2 worm cellular contexts compared by ENCODE assay signal in the genomic region with DNA sequence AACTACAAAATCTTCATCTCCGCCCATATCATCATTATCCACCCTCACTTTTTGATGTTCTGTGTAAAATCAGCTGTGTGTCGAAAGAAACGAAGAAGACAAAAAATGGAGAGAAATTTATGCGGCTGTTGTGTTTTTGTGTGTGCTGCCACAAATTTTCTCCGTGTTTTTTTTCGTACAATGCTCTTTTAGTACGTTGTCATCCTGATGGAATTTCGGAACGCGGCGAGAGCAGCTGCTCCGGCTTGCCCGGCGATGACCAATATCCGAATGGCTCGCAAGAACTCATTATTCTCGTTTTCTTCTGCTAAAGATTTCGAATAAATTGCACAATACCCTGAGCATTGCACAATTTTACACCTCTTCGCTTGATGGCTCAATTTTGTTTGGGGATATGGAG.
TF ChIP-seq lines count a peak whose summit lies in the region.

No protein-coding gene starts in this region.

TF ChIP-seq in whole organism, L4 larva, 104 proteins besides CTCF, POLR2A, EP300 and RAD21:
- TF ChIP-seq mes-2 (tag; optimal IDR thresholded peaks at IDR 0.05; lab: Kevin White, UChicago; ENCODE audit: poor library complexity, severe bottlenecking) (no peak), ZK337.2 (GFP tag; IDR thresholded peaks at IDR 0.05; lab: Robert Waterston, UW) (0 out of 2 replicates have a peak, but pooled peaks have one; percentile 28), dmd-8 (GFP tag; IDR thresholded peaks at IDR 0.05; lab: Robert Waterston, UW) (no peak), aha-1 (tag; lab: Kevin White, UChicago) (peak; percentile 76), lsy-2 (tag; optimal IDR thresholded peaks at IDR 0.05; lab: Kevin White, UChicago) (no peak), D1046.2 (GFP tag; IDR thresholded peaks at IDR 0.05; lab: Robert Waterston, UW) (no peak), nhr-28 (tag; optimal IDR thresholded peaks at IDR 0.05; lab: Kevin White, UChicago) (peak; percentile 41), hlh-11 (tag; optimal IDR thresholded peaks at IDR 0.05; lab: Kevin White, UChicago) (peak; percentile 6), F49E8.2 (tag; optimal IDR thresholded peaks at IDR 0.05; lab: Kevin White, UChicago; ENCODE audit: borderline replicate concordance) (no peak)
TF ChIP-seq in whole organism, L4 larva: peak in this region for 4.

TF ChIP-seq in whole organism, mixed stage, embryonic, 35 proteins besides CTCF, POLR2A, EP300 and RAD21:
- no peak for TF ChIP-seq nhr-12 (tag; optimal IDR thresholded peaks at IDR 0.05; lab: Kevin White, UChicago)
- TF ChIP-seq cnd-1 (tag; optimal IDR thresholded peaks at IDR 0.05; lab: Kevin White, UChicago): no peak
- no peak for TF ChIP-seq nhr-28 (tag; optimal IDR thresholded peaks at IDR 0.05; lab: Kevin White, UChicago)
- no peak for TF ChIP-seq ces-1 (GFP tag; optimal IDR thresholded peaks at IDR 0.05; lab: Kevin White, UChicago)
- no peak for TF ChIP-seq unc-39 (tag; optimal IDR thresholded peaks at IDR 0.05; lab: Kevin White, UChicago)
- TF ChIP-seq M03D4.4 (tag; optimal IDR thresholded peaks at IDR 0.05; lab: Kevin White, UChicago): no peak
- TF ChIP-seq nhr-237 (tag; optimal IDR thresholded peaks at IDR 0.05; lab: Kevin White, UChicago): no peak
- TF ChIP-seq bed-3 (GFP tag; optimal IDR thresholded peaks at IDR 0.05; lab: Kevin White, UChicago): no peak
- no peak for TF ChIP-seq snpc-4 (tag; optimal IDR thresholded peaks at IDR 0.05; lab: Kevin White, UChicago)
- TF ChIP-seq unc-62 (GFP tag; optimal IDR thresholded peaks at IDR 0.05; lab: Kevin White, UChicago): peak; percentile 18
- no peak for TF ChIP-seq tbx-8 (GFP tag; optimal IDR thresholded peaks at IDR 0.05; lab: Kevin White, UChicago)
- TF ChIP-seq elt-3 (tag; optimal IDR thresholded peaks at IDR 0.05; lab: Kevin White, UChicago): no peak
- no peak for TF ChIP-seq nhr-76 (tag; optimal IDR thresholded peaks at IDR 0.05; lab: Kevin White, UChicago)
- no peak for TF ChIP-seq sem-2 (GFP tag; optimal IDR thresholded peaks at IDR 0.05; lab: Kevin White, UChicago)
- TF ChIP-seq unc-120 (tag; optimal IDR thresholded peaks at IDR 0.05; lab: Kevin White, UChicago; ENCODE audit: poor library complexity, severe bottlenecking): peak; percentile 74
- no peak for TF ChIP-seq zip-8 (tag; optimal IDR thresholded peaks at IDR 0.05; lab: Kevin White, UChicago)
- TF ChIP-seq drap-1 (GFP tag; optimal IDR thresholded peaks at IDR 0.05; lab: Kevin White, UChicago): no peak
- TF ChIP-seq ztf-11 (tag; optimal IDR thresholded peaks at IDR 0.05; lab: Kevin White, UChicago): no peak
- no peak for TF ChIP-seq lin-32 (GFP tag; optimal IDR thresholded peaks at IDR 0.05; lab: Kevin White, UChicago)
- TF ChIP-seq hlh-1 (tag; optimal IDR thresholded peaks at IDR 0.05; lab: Kevin White, UChicago): peak; percentile 62
- no peak for TF ChIP-seq nhr-2 (tag; optimal IDR thresholded peaks at IDR 0.05; lab: Kevin White, UChicago)
- TF ChIP-seq lin-13 (tag; optimal IDR thresholded peaks at IDR 0.05; lab: Kevin White, UChicago): no peak
- no peak for TF ChIP-seq blmp-1 (tag; optimal IDR thresholded peaks at IDR 0.05; lab: Kevin White, UChicago)
- no peak for TF ChIP-seq sptf-1 (tag; optimal IDR thresholded peaks at IDR 0.05; lab: Kevin White, UChicago)
- no peak for TF ChIP-seq ceh-39 (tag; optimal IDR thresholded peaks at IDR 0.05; lab: Kevin White, UChicago)
- no peak for TF ChIP-seq elt-1 (tag; optimal IDR thresholded peaks at IDR 0.05; lab: Kevin White, UChicago; ENCODE audit: borderline replicate concordance, insufficient read depth)
